Fruit fly (Drosophila melanogaster) whole organism, embryonic: ENCODE data around the gene Vha100-2.

ENCODE experiments used
- Atf3 ChIP-seq: fragments of 200-800 bp; sonication (Bioruptor generic); optimal IDR thresholded peaks from 3 replicates; lab custom pipeline; 2016; ENCODE audit warnings: missing biosample characterization, missing genetic modification characterization
- Bdp1 ChIP-seq: fragments of 200-800 bp; sonication (Bioruptor generic); optimal IDR thresholded peaks from 3 replicates; lab custom pipeline; 2016; ENCODE audit warnings: missing biosample characterization, missing genetic modification characterization
- CG1024 ChIP-seq: fragments of 200-800 bp; sonication (Bioruptor generic); IDR thresholded peaks from 2 replicates; pipeline ENCODE4 v1.3.6; 2022; ENCODE audit warnings: missing biosample characterization, missing genetic modification characterization
- CG10267 ChIP-seq: fragments of 200-800 bp; sonication (Bioruptor generic); optimal IDR thresholded peaks from 2 replicates; lab custom pipeline; 2018; ENCODE audit warnings: missing biosample characterization, mild to moderate bottlenecking, missing genetic modification characterization, moderate library complexity
- CG10274 ChIP-seq: fragments of 200-800 bp; sonication (Bioruptor generic); optimal IDR thresholded peaks from 3 replicates; lab custom pipeline; 2017; ENCODE audit warnings: missing biosample characterization, mild to moderate bottlenecking, missing genetic modification characterization
- CG12071 ChIP-seq: fragments of 200-800 bp; sonication (Bioruptor generic); optimal IDR thresholded peaks from 3 replicates; lab custom pipeline; 2018; ENCODE audit warnings: missing biosample characterization, mild to moderate bottlenecking, missing genetic modification characterization
- CG15479 ChIP-seq: fragments of 200-800 bp; sonication (Bioruptor generic); optimal IDR thresholded peaks from 3 replicates; lab custom pipeline; 2019; ENCODE audit warnings: missing biosample characterization, mild to moderate bottlenecking, missing genetic modification characterization, moderate library complexity
- CG17186 ChIP-seq: fragments of 200-800 bp; sonication (Bioruptor generic); optimal IDR thresholded peaks from 3 replicates; lab custom pipeline; 2017; ENCODE audit warnings: missing biosample characterization, missing genetic modification reagents, missing genetic modification characterization
- CG17568 ChIP-seq: fragments of 200-800 bp; sonication (Bioruptor generic); optimal IDR thresholded peaks from 2 replicates; lab custom pipeline; 2018; ENCODE audit warnings: missing biosample characterization, mild to moderate bottlenecking, missing genetic modification characterization, moderate library complexity
- CG2875 ChIP-seq: fragments of 200-800 bp; sonication (Bioruptor generic); optimal IDR thresholded peaks from 2 replicates; lab custom pipeline; 2017; ENCODE audit warnings: missing biosample characterization, mild to moderate bottlenecking, missing genetic modification characterization, missing genetic modification reagents
- CG3281 ChIP-seq: fragments of 200-800 bp; sonication (Bioruptor generic); optimal IDR thresholded peaks from 3 replicates; lab custom pipeline; 2017; ENCODE audit warnings: missing biosample characterization, mild to moderate bottlenecking, missing genetic modification characterization
- CG3726 ChIP-seq: fragments of 200-800 bp; sonication (Bioruptor generic); IDR thresholded peaks from 3 replicates; pipeline ENCODE4, ENCODE4 v1.3.6; 2022; ENCODE audit warnings: missing biosample characterization, missing genetic modification characterization
- CG4282 ChIP-seq: fragments of 200-800 bp; sonication (Bioruptor generic); optimal IDR thresholded peaks from 2 replicates; lab custom pipeline; 2016; ENCODE audit warnings: missing biosample characterization, missing genetic modification characterization
- CG4617 ChIP-seq: fragments of 200-800 bp; sonication (Bioruptor generic); optimal IDR thresholded peaks from 3 replicates; lab custom pipeline; 2016; ENCODE audit warnings: missing biosample characterization, missing genetic modification characterization, borderline replicate concordance
- CG5180 ChIP-seq: fragments of 200-800 bp; sonication (Bioruptor generic); optimal IDR thresholded peaks from 3 replicates; lab custom pipeline; 2017; ENCODE audit warnings: missing biosample characterization, missing genetic modification characterization, mild to moderate bottlenecking, moderate library complexity, missing genetic modification reagents
- CG6254 ChIP-seq: fragments of 200-800 bp; sonication (Bioruptor generic); optimal IDR thresholded peaks from 3 replicates; lab custom pipeline; 2017; ENCODE audit warnings: mild to moderate bottlenecking, missing biosample characterization, missing genetic modification reagents, missing genetic modification characterization
- CG6813 ChIP-seq: fragments of 200-800 bp; sonication (Bioruptor generic); optimal IDR thresholded peaks from 2 replicates; lab custom pipeline; 2017; ENCODE audit warnings: missing biosample characterization, missing genetic modification characterization, mild to moderate bottlenecking, moderate library complexity, missing genetic modification reagents
- CG7271 ChIP-seq: fragments of 200-800 bp; sonication (Bioruptor generic); optimal IDR thresholded peaks from 2 replicates; lab custom pipeline; 2018; ENCODE audit warnings: missing biosample characterization, mild to moderate bottlenecking, missing genetic modification characterization, moderate library complexity
- CG7357 ChIP-seq: fragments of 200-800 bp; sonication (Bioruptor generic); IDR thresholded peaks from 3 replicates; pipeline ENCODE4 v1.3.6; 2022; ENCODE audit warnings: missing biosample characterization, missing genetic modification characterization
- CG7372 ChIP-seq: fragments of 200-800 bp; sonication (Bioruptor generic); IDR thresholded peaks from 2 replicates; pipeline ENCODE4 v1.3.6; 2022; ENCODE audit warnings: missing biosample characterization, missing genetic modification characterization
- CG9437 ChIP-seq: fragments of 200-800 bp; sonication (Bioruptor generic); optimal IDR thresholded peaks from 2 replicates; lab custom pipeline; 2018; ENCODE audit warnings: missing biosample characterization, mild to moderate bottlenecking, missing genetic modification characterization
- CTCF ChIP-seq: fragments of 200-800 bp; sonication (Bioruptor generic); optimal IDR thresholded peaks from 2 replicates; lab custom pipeline; 2017; ENCODE audit warnings: missing biosample characterization, mild to moderate bottlenecking, missing genetic modification characterization, moderate library complexity
- Dip3 ChIP-seq: fragments of 200-800 bp; sonication (Bioruptor generic); optimal IDR thresholded peaks from 3 replicates; lab custom pipeline; 2016; ENCODE audit warnings: missing biosample characterization, missing genetic modification characterization
- HLH4C ChIP-seq: fragments of 200-800 bp; sonication (Bioruptor generic); IDR thresholded peaks from 3 replicates; pipeline ENCODE4 v1.3.6; 2022; ENCODE audit warnings: missing biosample characterization, missing genetic modification characterization; ENCODE audit not compliant: partially characterized antibody
- Meics ChIP-seq: fragments of 200-800 bp; sonication (Bioruptor generic); optimal IDR thresholded peaks from 2 replicates; lab custom pipeline; 2017; ENCODE audit warnings: missing biosample characterization, mild to moderate bottlenecking, missing genetic modification characterization
- Nf-YC ChIP-seq: fragments of 200-800 bp; optimal IDR thresholded peaks from 3 replicates; lab custom pipeline; 2019; ENCODE audit warnings: missing biosample characterization, mild to moderate bottlenecking, missing genetic modification characterization, moderate library complexity
- PHDP ChIP-seq: fragments of 200-800 bp; sonication (Bioruptor generic); optimal IDR thresholded peaks from 3 replicates; lab custom pipeline; 2018; ENCODE audit warnings: missing biosample characterization, mild to moderate bottlenecking, missing genetic modification characterization, moderate library complexity
- Sox102F ChIP-seq: fragments of 200-800 bp; sonication (Bioruptor generic); optimal IDR thresholded peaks from 2 replicates; lab custom pipeline; 2018; ENCODE audit warnings: missing biosample characterization, mild to moderate bottlenecking, missing genetic modification characterization, moderate library complexity
- Trl ChIP-seq, 3 experiments: fragments of >200 bp in 2 of 3; fragments of 200-800 bp in 1 of 3; sonication (Bioruptor generic) in 1 of 3; optimal IDR thresholded peaks; 2 replicates in 1 of 3; 3 replicates in 2 of 3; lab custom pipeline; 2016 to 2017; ENCODE audit warnings: missing biosample characterization in 1 of 3, missing genetic modification characterization in 1 of 3
- Xrp1 ChIP-seq: fragments of 200-800 bp; sonication (Bioruptor generic); IDR thresholded peaks from 2 replicates; pipeline ENCODE4 v1.3.6; 2022; ENCODE audit warnings: missing biosample characterization, missing genetic modification characterization
- ap ChIP-seq: fragments of 200-800 bp; sonication (Bioruptor generic); IDR thresholded peaks from 2 replicates; pipeline ENCODE4 v1.3.6; 2022; ENCODE audit warnings: missing biosample characterization, missing genetic modification characterization
- ash1 ChIP-seq: fragments of 200-800 bp; sonication (Bioruptor generic); optimal IDR thresholded peaks from 2 replicates; lab custom pipeline; 2018; ENCODE audit warnings: missing biosample characterization, mild to moderate bottlenecking, missing genetic modification characterization
- dan ChIP-seq: fragments of 200-800 bp; sonication (Bioruptor generic); IDR thresholded peaks from 2 replicates; pipeline ENCODE4 v1.3.6; 2022; ENCODE audit warnings: missing biosample characterization, missing genetic modification characterization
- dmrt99B ChIP-seq: fragments of 200-800 bp; sonication (Bioruptor generic); optimal IDR thresholded peaks from 2 replicates; lab custom pipeline; 2018; ENCODE audit warnings: missing biosample characterization, mild to moderate bottlenecking, missing genetic modification characterization, moderate library complexity
- eve ChIP-seq, 2 experiments: fragments of >200 bp; optimal IDR thresholded peaks; 2 replicates each; lab custom pipeline; 2017; ENCODE audit warnings: missing biosample characterization in 2 of 2, missing genetic modification characterization in 2 of 2
- ewg ChIP-seq: fragments of 200-800 bp; sonication (Bioruptor generic); optimal IDR thresholded peaks from 3 replicates; lab custom pipeline; 2017; ENCODE audit warnings: mild to moderate bottlenecking, missing biosample characterization, missing genetic modification reagents, missing genetic modification characterization
- fu2 ChIP-seq: fragments of 200-800 bp; sonication (Bioruptor generic); optimal IDR thresholded peaks from 2 replicates; lab custom pipeline; 2016; ENCODE audit warnings: missing biosample characterization, missing genetic modification characterization
- grau ChIP-seq: fragments of 200-800 bp; optimal IDR thresholded peaks from 3 replicates; lab custom pipeline; 2019; ENCODE audit warnings: missing biosample characterization, mild to moderate bottlenecking, missing genetic modification characterization, moderate library complexity
- gro ChIP-seq: fragments of 200-800 bp; sonication (Bioruptor generic); optimal IDR thresholded peaks from 2 replicates; lab custom pipeline; 2016; ENCODE audit warnings: missing biosample characterization, missing genetic modification characterization
- jumu ChIP-seq: fragments of 200-800 bp; sonication (Bioruptor generic); optimal IDR thresholded peaks from 3 replicates; lab custom pipeline; 2016; ENCODE audit warnings: missing biosample characterization, missing genetic modification characterization
- lab ChIP-seq: fragments of 200-800 bp; sonication (Bioruptor generic); optimal IDR thresholded peaks from 3 replicates; lab custom pipeline; 2017; ENCODE audit warnings: missing biosample characterization, missing genetic modification characterization, mild to moderate bottlenecking, moderate library complexity, missing genetic modification reagents
- lmd ChIP-seq: fragments of 200-800 bp; sonication (Bioruptor generic); IDR thresholded peaks from 2 replicates; pipeline ENCODE4 v1.3.6; 2022; ENCODE audit warnings: missing biosample characterization, missing genetic modification characterization
- ranshi ChIP-seq: fragments of 200-800 bp; sonication (Bioruptor generic); IDR thresholded peaks from 2 replicates; pipeline ENCODE4 v1.3.6; 2022; ENCODE audit warnings: missing biosample characterization, missing genetic modification characterization
- salm ChIP-seq: fragments of 200-800 bp; sonication (Bioruptor generic); optimal IDR thresholded peaks from 2 replicates; lab custom pipeline; 2018; ENCODE audit warnings: missing biosample characterization, mild to moderate bottlenecking, missing genetic modification characterization
- stc ChIP-seq: fragments of 200-800 bp; sonication (Bioruptor generic); IDR thresholded peaks from 2 replicates; pipeline ENCODE4 v1.3.6; 2022; ENCODE audit warnings: missing biosample characterization, missing genetic modification characterization
- stwl ChIP-seq: fragments of 200-800 bp; sonication (Bioruptor generic); optimal IDR thresholded peaks from 3 replicates; lab custom pipeline; 2018; ENCODE audit warnings: missing biosample characterization, mild to moderate bottlenecking, missing genetic modification characterization, moderate library complexity
- tap ChIP-seq: fragments of 200-800 bp; optimal IDR thresholded peaks from 3 replicates; lab custom pipeline; 2019; ENCODE audit warnings: missing biosample characterization, mild to moderate bottlenecking, missing genetic modification characterization, moderate library complexity
- tin ChIP-seq: fragments of 200-800 bp; sonication (Bioruptor generic); optimal IDR thresholded peaks from 3 replicates; lab custom pipeline; 2016; ENCODE audit warnings: missing biosample characterization, missing genetic modification characterization
- trh ChIP-seq: fragments of 200-800 bp; sonication (Bioruptor generic); optimal IDR thresholded peaks from 2 replicates; lab custom pipeline; 2016; ENCODE audit warnings: missing biosample characterization, missing genetic modification characterization

Gene Vha100-2

DNA sequence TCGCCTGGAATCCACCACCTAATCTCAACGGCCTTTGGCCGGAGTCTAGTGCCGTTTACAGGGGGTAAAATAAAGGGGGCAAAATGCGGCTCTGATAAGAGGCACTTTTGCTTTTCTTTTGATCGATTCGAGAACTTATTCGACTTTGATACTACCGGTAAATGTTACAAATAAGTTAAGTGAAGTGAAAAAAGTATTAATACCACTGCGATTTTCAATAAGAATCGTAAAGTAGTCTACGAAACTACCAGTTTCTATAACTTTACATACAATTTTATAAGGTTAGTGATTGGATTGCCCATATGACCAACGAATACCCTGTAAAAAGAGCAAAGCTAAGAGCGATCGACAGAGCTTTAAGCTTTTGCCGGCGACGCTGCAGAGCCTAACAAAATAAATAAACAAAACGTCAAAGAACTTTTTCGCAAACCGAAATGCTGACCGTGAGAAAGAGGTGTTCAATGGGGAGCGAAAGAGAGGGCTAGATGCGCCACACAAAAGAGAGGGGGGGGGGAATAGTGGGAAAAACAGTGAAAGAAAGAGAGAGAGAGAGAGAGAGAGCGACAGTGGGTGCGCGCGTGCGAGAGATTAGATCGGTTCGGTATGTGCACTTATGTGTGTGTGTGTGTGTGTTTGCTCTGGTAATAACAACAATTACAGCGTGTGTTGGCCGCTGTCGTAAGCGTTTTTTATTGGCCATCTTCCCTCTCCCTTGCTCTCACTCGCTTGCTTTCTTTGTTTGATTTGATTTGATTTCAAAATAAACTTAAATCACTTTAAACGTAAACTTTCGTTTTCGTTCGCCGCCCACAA lies 37.8 kb upstream of the Vha100-2 start (continued):
- TF ChIP-seq CG5180 (GFP tag; lab: Kevin White, UChicago) = no peak
- no peak for TF ChIP-seq CG2875
- TF ChIP-seq CG9437 (GFP tag; lab: Kevin White, UChicago) = peak; percentile 26
- no peak for TF ChIP-seq stwl
- TF ChIP-seq trh (GFP tag; lab: Kevin White, UChicago) = no peak
- peak; percentile 21 for TF ChIP-seq tin
- no peak for TF ChIP-seq HLH4C (GFP tag; lab: Robert Waterston, UW)
- TF ChIP-seq CG10274 (GFP tag; lab: Kevin White, UChicago) = peak; percentile 41
- no peak for TF ChIP-seq CG17568 (GFP tag; lab: Kevin White, UChicago)
- no peak for TF ChIP-seq CG4282 (GFP tag; lab: Kevin White, UChicago)
- TF ChIP-seq salm (tag; lab: Kevin White, UChicago) = no peak
- peak in 1 of 2 experiments; percentile 39 for TF ChIP-seq eve (GFP tag; optimal IDR thresholded peaks at IDR 0.05; lab: Kevin White, UChicago)
- no peak for TF ChIP-seq Nf-YC (tag; lab: Kevin White, UChicago)
- no peak for TF ChIP-seq CG15479 (GFP tag; lab: Kevin White, UChicago)
- TF ChIP-seq Atf3 = no peak
- TF ChIP-seq lmd (GFP tag; lab: Robert Waterston, UW) = peak; percentile 65
- TF ChIP-seq dan (GFP tag; lab: Robert Waterston, UW) = no peak
- peak; percentile 71 for TF ChIP-seq ranshi (GFP tag; lab: Robert Waterston, UW)
- peak; percentile 64 for TF ChIP-seq Dip3
- TF ChIP-seq lab (GFP tag; lab: Kevin White, UChicago) = peak; percentile 81
- peak; percentile 38 for TF ChIP-seq CG10267 (tag; lab: Kevin White, UChicago)
- TF ChIP-seq dmrt99B (tag; lab: Kevin White, UChicago) = peak; percentile 78
- peak; percentile 43 for TF ChIP-seq CG12071 (GFP tag; lab: Kevin White, UChicago)
- peak; percentile 73 for TF ChIP-seq CG3281 (GFP tag; lab: Kevin White, UChicago)
- no peak for TF ChIP-seq CG7372
- TF ChIP-seq CG6813 (GFP tag; lab: Kevin White, UChicago) = peak; percentile 25
- TF ChIP-seq ewg = peak; percentile 47
- TF ChIP-seq ash1 (GFP tag; lab: Kevin White, UChicago) = no peak
- TF ChIP-seq Bdp1 (GFP tag; lab: Kevin White, UChicago) = peak; percentile 11
- no peak for TF ChIP-seq ap (GFP tag; lab: Robert Waterston, UW)
- no peak for TF ChIP-seq CG7357 (GFP tag; lab: Robert Waterston, UW)
- TF ChIP-seq stc (GFP tag; lab: Robert Waterston, UW) = no peak; the same call in 1 of the 2 replicates
- peak; percentile 49 for TF ChIP-seq tap (tag; lab: Kevin White, UChicago)
- peak; percentile 85 for TF ChIP-seq Meics
- TF ChIP-seq gro = peak; percentile 26
- no peak for TF ChIP-seq CG4617 (GFP tag; lab: Kevin White, UChicago)
- TF ChIP-seq CG1024 (GFP tag; lab: Robert Waterston, UW) = peak; percentile 15; the same call in 1 of the 2 replicates
- no peak for TF ChIP-seq CG17186 (GFP tag; lab: Kevin White, UChicago)
- TF ChIP-seq CTCF = no peak
- no peak; the same call in 1 of the 2 replicates for TF ChIP-seq Xrp1
- TF ChIP-seq CG3726 (GFP tag; lab: Robert Waterston, UW) = 0 out of 3 replicates have a peak, but pooled peaks have one; percentile 28
- peak; percentile 82 for TF ChIP-seq Sox102F (GFP tag; lab: Kevin White, UChicago)
- peak; percentile 67 to 92 for TF ChIP-seq Trl (optimal IDR thresholded peaks at IDR 0.05; lab: Kevin White, UChicago)
- peak; percentile 29 for TF ChIP-seq Trl (GFP tag; optimal IDR thresholded peaks at IDR 0.05; lab: Kevin White, UChicago)
- TF ChIP-seq CG6254 = no peak
- no peak for TF ChIP-seq CG7271 (tag; lab: Kevin White, UChicago)
- peak; percentile 24 for TF ChIP-seq jumu (GFP tag; lab: Kevin White, UChicago)
- TF ChIP-seq grau (tag; lab: Kevin White, UChicago) = peak; percentile 73
- TF ChIP-seq PHDP (tag; lab: Kevin White, UChicago) = peak; percentile 82
- peak; percentile 42 for TF ChIP-seq fu2 (GFP tag; lab: Kevin White, UChicago)
